Fruit fly (Drosophila melanogaster) whole organism, embryonic: ENCODE data around the gene ago.

ENCODE experiments used
- Ada2b ChIP-seq: fragments of 200-800 bp; sonication (Bioruptor generic); IDR thresholded peaks from 2 replicates; pipeline ENCODE4 v1.3.6; 2022; ENCODE audit warnings: missing biosample characterization, missing genetic modification characterization
- CG10366 ChIP-seq: fragments of 200-800 bp; sonication (Bioruptor generic); IDR thresholded peaks from 2 replicates; pipeline ENCODE4 v1.3.6; 2022; ENCODE audit warnings: missing biosample characterization, missing genetic modification characterization
- CG10959 ChIP-seq: fragments of 200-800 bp; sonication (Bioruptor generic); IDR thresholded peaks from 2 replicates; pipeline ENCODE4 v1.3.6; 2022; ENCODE audit warnings: missing biosample characterization, missing genetic modification characterization
- CG11504 ChIP-seq: fragments of 200-800 bp; sonication (Bioruptor generic); optimal IDR thresholded peaks from 3 replicates; lab custom pipeline; 2019; ENCODE audit warnings: missing biosample characterization, mild to moderate bottlenecking, missing genetic modification characterization, moderate library complexity
- CG12391 ChIP-seq: fragments of 200-800 bp; sonication (Bioruptor generic); optimal IDR thresholded peaks from 3 replicates; lab custom pipeline; 2018; ENCODE audit warnings: missing biosample characterization, mild to moderate bottlenecking, missing genetic modification characterization, moderate library complexity
- CG13287 ChIP-seq: fragments of 200-800 bp; sonication (Bioruptor generic); IDR thresholded peaks from 2 replicates; pipeline ENCODE4 v1.3.6; 2022; ENCODE audit warnings: missing biosample characterization, missing genetic modification characterization; ENCODE audit not compliant: partially characterized antibody
- CG13296 ChIP-seq: fragments of 200-800 bp; sonication (Bioruptor generic); optimal IDR thresholded peaks from 3 replicates; lab custom pipeline; 2018; ENCODE audit warnings: missing biosample characterization, mild to moderate bottlenecking, missing genetic modification characterization
- CG1602 ChIP-seq: fragments of 200-800 bp; sonication (Bioruptor generic); optimal IDR thresholded peaks from 3 replicates; lab custom pipeline; 2016; ENCODE audit warnings: missing biosample characterization, missing genetic modification characterization
- CG16863 ChIP-seq: fragments of 200-800 bp; sonication (Bioruptor generic); optimal IDR thresholded peaks from 3 replicates; lab custom pipeline; 2016; ENCODE audit warnings: missing biosample characterization, missing genetic modification characterization
- CG17829 ChIP-seq: fragments of 200-800 bp; optimal IDR thresholded peaks from 2 replicates; lab custom pipeline; 2019; ENCODE audit warnings: missing biosample characterization, mild to moderate bottlenecking, missing genetic modification characterization, moderate library complexity
- CG18476 ChIP-seq: fragments of 200-800 bp; sonication (Bioruptor generic); optimal IDR thresholded peaks from 2 replicates; lab custom pipeline; 2016; ENCODE audit warnings: missing biosample characterization, mild to moderate bottlenecking, missing genetic modification characterization
- CG3065 ChIP-seq: fragments of 200-800 bp; sonication (Bioruptor generic); optimal IDR thresholded peaks from 2 replicates; lab custom pipeline; 2016; ENCODE audit warnings: missing biosample characterization, missing genetic modification characterization
- CG32772 ChIP-seq: fragments of 200-800 bp; sonication (Bioruptor generic); IDR thresholded peaks from 2 replicates; pipeline ENCODE4 v1.3.6; 2022; ENCODE audit warnings: missing biosample characterization, missing genetic modification characterization
- CG3407 ChIP-seq: fragments of 200-800 bp; sonication (Bioruptor generic); optimal IDR thresholded peaks from 2 replicates; lab custom pipeline; 2018; ENCODE audit warnings: missing biosample characterization, mild to moderate bottlenecking, missing genetic modification characterization
- CG4328 ChIP-seq: fragments of 200-800 bp; sonication (Bioruptor generic); optimal IDR thresholded peaks from 3 replicates; lab custom pipeline; 2017; ENCODE audit warnings: missing biosample characterization, missing genetic modification reagents, missing genetic modification characterization
- CG4404 ChIP-seq: fragments of 200-800 bp; sonication (Bioruptor generic); IDR thresholded peaks from 2 replicates; pipeline ENCODE4 v1.3.6; 2022; ENCODE audit warnings: missing biosample characterization, missing genetic modification characterization
- CG4424 ChIP-seq: fragments of 200-800 bp; sonication (Bioruptor generic); optimal IDR thresholded peaks from 3 replicates; lab custom pipeline; 2016; ENCODE audit warnings: missing biosample characterization, missing genetic modification characterization
- CG6791 ChIP-seq: fragments of 200-800 bp; sonication (Bioruptor generic); IDR thresholded peaks from 3 replicates; pipeline ENCODE4 v1.3.6; 2022; ENCODE audit warnings: missing biosample characterization, missing genetic modification characterization; ENCODE audit not compliant: partially characterized antibody
- CG6813 ChIP-seq: fragments of 200-800 bp; sonication (Bioruptor generic); optimal IDR thresholded peaks from 2 replicates; lab custom pipeline; 2017; ENCODE audit warnings: missing biosample characterization, missing genetic modification characterization, mild to moderate bottlenecking, moderate library complexity, missing genetic modification reagents
- CG7556 ChIP-seq: fragments of 200-800 bp; sonication (Bioruptor generic); optimal IDR thresholded peaks from 2 replicates; lab custom pipeline; 2017; ENCODE audit warnings: missing biosample characterization, mild to moderate bottlenecking, missing genetic modification characterization
- CG9215 ChIP-seq: fragments of 200-800 bp; sonication (Bioruptor generic); IDR thresholded peaks from 2 replicates; pipeline ENCODE4 v1.3.6; 2022; ENCODE audit warnings: missing biosample characterization, missing genetic modification characterization
- CHES-1-like ChIP-seq: fragments of 200-800 bp; sonication (Bioruptor generic); optimal IDR thresholded peaks from 2 replicates; lab custom pipeline; 2016; ENCODE audit warnings: missing biosample characterization, missing genetic modification characterization
- D ChIP-seq, 2 experiments: fragments of 200-800 bp in 1 of 2; fragments of >200 bp in 1 of 2; sonication (Bioruptor generic) in 1 of 2; optimal IDR thresholded peaks; 2 replicates in 1 of 2; 3 replicates in 1 of 2; lab custom pipeline; 2017; ENCODE audit warnings: mild to moderate bottlenecking in 1 of 2, missing biosample characterization in 1 of 2, missing genetic modification characterization in 1 of 2, missing genetic modification reagents in 1 of 2
- E2f1 ChIP-seq: fragments of 200-800 bp; sonication (Bioruptor generic); IDR thresholded peaks from 2 replicates; pipeline ENCODE4 v1.3.6; 2022; ENCODE audit warnings: missing biosample characterization, missing genetic modification characterization
- Fer2 ChIP-seq: fragments of 200-800 bp; sonication (Bioruptor generic); optimal IDR thresholded peaks from 2 replicates; lab custom pipeline; 2018; ENCODE audit warnings: missing biosample characterization, mild to moderate bottlenecking, missing genetic modification characterization, moderate library complexity
- Fer3 ChIP-seq: fragments of 200-800 bp; sonication (Bioruptor generic); optimal IDR thresholded peaks from 2 replicates; lab custom pipeline; 2018; ENCODE audit warnings: missing biosample characterization, mild to moderate bottlenecking, missing genetic modification characterization, moderate library complexity
- GATAe ChIP-seq: fragments of 200-800 bp; sonication (Bioruptor generic); conservative IDR thresholded peaks from 2 replicates; pipeline ENCODE4 v1.3.6; 2022; ENCODE audit warnings: missing biosample characterization, missing genetic modification characterization
- H15 ChIP-seq: fragments of 200-800 bp; sonication (Bioruptor generic); IDR thresholded peaks from 3 replicates; pipeline ENCODE4 v1.3.6; 2022; ENCODE audit warnings: missing biosample characterization, missing genetic modification characterization
- Hmr ChIP-seq: fragments of 200-800 bp; sonication (Bioruptor generic); optimal IDR thresholded peaks from 3 replicates; lab custom pipeline; 2017; ENCODE audit warnings: mild to moderate bottlenecking, missing biosample characterization, missing genetic modification reagents, missing genetic modification characterization
- Lim3 ChIP-seq: fragments of 200-800 bp; sonication (Bioruptor generic); IDR thresholded peaks from 2 replicates; pipeline ENCODE4 v1.3.6; 2022; ENCODE audit warnings: missing biosample characterization, missing genetic modification characterization
- MESR4 ChIP-seq: fragments of 200-800 bp; sonication (Bioruptor generic); optimal IDR thresholded peaks from 2 replicates; lab custom pipeline; 2018; ENCODE audit warnings: missing biosample characterization, mild to moderate bottlenecking, missing genetic modification characterization, moderate library complexity
- MTF-1 ChIP-seq: fragments of 200-800 bp; sonication (Bioruptor generic); optimal IDR thresholded peaks from 2 replicates; lab custom pipeline; 2018; ENCODE audit warnings: missing biosample characterization, mild to moderate bottlenecking, missing genetic modification characterization, borderline replicate concordance
- Nf-YA ChIP-seq: fragments of 200-800 bp; sonication (Bioruptor generic); IDR thresholded peaks from 2 replicates; pipeline ENCODE4 v1.3.6; 2022; ENCODE audit warnings: missing biosample characterization, missing genetic modification characterization
- Ptx1 ChIP-seq: fragments of 200-800 bp; sonication (Bioruptor generic); IDR thresholded peaks from 2 replicates; pipeline ENCODE4 v1.3.6; 2022; ENCODE audit warnings: missing biosample characterization, missing genetic modification characterization
- Ravus ChIP-seq: fragments of 200-800 bp; sonication (Bioruptor generic); IDR thresholded peaks from 2 replicates; pipeline ENCODE4 v1.3.6; 2022; ENCODE audit warnings: missing biosample characterization, missing genetic modification characterization
- Scr ChIP-seq: fragments of 200-800 bp; sonication (Bioruptor generic); IDR thresholded peaks from 2 replicates; pipeline ENCODE4 v1.3.6; 2022; ENCODE audit warnings: missing biosample characterization, missing genetic modification characterization; ENCODE audit not compliant: partially characterized antibody
- Taf1 ChIP-seq: fragments of 200-800 bp; sonication (Bioruptor generic); IDR thresholded peaks from 2 replicates; pipeline ENCODE4 v1.3.6; 2022; ENCODE audit warnings: missing biosample characterization, missing genetic modification characterization
- ase ChIP-seq: fragments of 200-800 bp; sonication (Bioruptor generic); IDR thresholded peaks from 3 replicates; pipeline ENCODE4 v1.3.6; 2022; ENCODE audit warnings: missing biosample characterization, missing genetic modification characterization
- cg ChIP-seq: fragments of 200-800 bp; sonication (Bioruptor generic); optimal IDR thresholded peaks from 3 replicates; lab custom pipeline; 2019; ENCODE audit warnings: missing biosample characterization, mild to moderate bottlenecking, missing genetic modification characterization, moderate library complexity
- danr ChIP-seq: fragments of 200-800 bp; sonication (Bioruptor generic); IDR thresholded peaks from 2 replicates; pipeline ENCODE4 v1.3.6; 2022; ENCODE audit warnings: missing biosample characterization, missing genetic modification characterization
- fu2 ChIP-seq: fragments of 200-800 bp; sonication (Bioruptor generic); optimal IDR thresholded peaks from 2 replicates; lab custom pipeline; 2016; ENCODE audit warnings: missing biosample characterization, missing genetic modification characterization
- hbn ChIP-seq: fragments of 200-800 bp; sonication (Bioruptor generic); IDR thresholded peaks from 2 replicates; pipeline ENCODE4 v1.3.6; 2022; ENCODE audit warnings: missing biosample characterization, missing genetic modification characterization; ENCODE audit not compliant: partially characterized antibody
- klu ChIP-seq: fragments of 200-800 bp; sonication (Bioruptor generic); IDR thresholded peaks from 2 replicates; pipeline ENCODE4 v1.3.6; 2022; ENCODE audit warnings: missing biosample characterization, missing genetic modification characterization
- nau ChIP-seq: fragments of 200-800 bp; sonication (Bioruptor generic); optimal IDR thresholded peaks from 3 replicates; lab custom pipeline; 2017; ENCODE audit warnings: missing biosample characterization, mild to moderate bottlenecking, missing genetic modification characterization, missing genetic modification reagents
- sna ChIP-seq: fragments of 200-800 bp; sonication (Bioruptor generic); IDR thresholded peaks from 2 replicates; pipeline ENCODE4 v1.3.6; 2022; ENCODE audit warnings: missing biosample characterization, missing genetic modification characterization; ENCODE audit not compliant: partially characterized antibody
- sug ChIP-seq: fragments of 200-800 bp; optimal IDR thresholded peaks from 2 replicates; lab custom pipeline; 2019; ENCODE audit warnings: missing biosample characterization, mild to moderate bottlenecking, missing genetic modification characterization, moderate library complexity
- ttk ChIP-seq: fragments of 200-800 bp; sonication (Bioruptor generic); IDR thresholded peaks from 2 replicates; pipeline ENCODE4 v2.1.2; 2022; ENCODE audit warnings: missing biosample characterization, missing genetic modification characterization
- twi ChIP-seq: fragments of 200-800 bp; optimal IDR thresholded peaks from 2 replicates; lab custom pipeline; 2019; ENCODE audit warnings: missing biosample characterization, mild to moderate bottlenecking, missing genetic modification characterization, moderate library complexity
- usp ChIP-seq: fragments of >200 bp; optimal IDR thresholded peaks from 2 replicates; lab custom pipeline; 2017; ENCODE audit warnings: missing biosample characterization, missing genetic modification characterization
- zf30C ChIP-seq: fragments of 200-800 bp; sonication (Bioruptor generic); optimal IDR thresholded peaks from 3 replicates; lab custom pipeline; 2018; ENCODE audit warnings: missing biosample characterization, mild to moderate bottlenecking, missing genetic modification characterization

Gene ago

DNA sequence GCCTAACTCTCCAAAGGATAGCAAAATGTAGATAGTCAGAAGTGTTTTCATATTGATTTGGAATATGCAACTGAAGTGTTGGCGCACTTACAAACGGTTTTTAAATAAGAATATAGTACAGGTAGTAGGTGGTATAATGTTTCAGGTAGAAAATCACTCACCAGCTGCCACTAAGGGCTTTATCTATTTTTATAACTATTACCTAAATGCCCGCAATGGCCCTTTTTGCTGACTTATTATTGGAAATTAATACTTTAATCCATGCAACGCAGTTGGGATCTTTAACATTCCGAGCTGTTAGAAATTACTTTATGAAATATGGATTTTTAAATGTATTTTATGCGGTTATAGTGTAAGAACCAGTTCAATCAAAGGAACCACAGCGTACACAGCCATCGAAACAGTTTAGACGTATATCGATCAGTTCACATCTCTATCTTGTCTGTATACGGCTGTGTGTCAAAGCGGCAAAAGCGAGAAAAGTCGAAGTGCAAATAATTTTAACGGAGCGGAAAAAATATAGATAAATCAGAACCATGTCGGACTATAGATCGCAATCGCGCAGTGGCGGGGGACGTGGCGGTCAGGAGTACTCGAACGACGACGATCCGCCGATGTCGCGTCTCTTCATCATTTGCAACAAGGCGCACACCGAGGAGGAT is 29.5 kb upstream of the ago start, which contains the start of the genes srw and CG1316 (continued):
- TF ChIP-seq CG4404 (GFP tag; lab: Robert Waterston, UW) (no peak), CG10366 (GFP tag; lab: Robert Waterston, UW) (no peak), CG1602 (GFP tag; lab: Kevin White, UChicago) (no peak), CHES-1-like (GFP tag; lab: Kevin White, UChicago) (no peak), cg (GFP tag; lab: Kevin White, UChicago) (no peak), klu (GFP tag; lab: Robert Waterston, UW) (no peak), CG6791 (peak; percentile 8; the same call in 1 of the 3 replicates), Taf1 (GFP tag; lab: Robert Waterston, UW) (no peak), CG9215 (GFP tag; lab: Robert Waterston, UW) (no peak), danr (GFP tag; lab: Robert Waterston, UW) (no peak), Fer2 (tag; lab: Kevin White, UChicago) (no peak), CG12391 (tag; lab: Kevin White, UChicago) (no peak), Lim3 (no peak), ttk (GFP tag; lab: Robert Waterston, UW) (no peak), MTF-1 (GFP tag; lab: Kevin White, UChicago) (no peak), twi (tag; lab: Kevin White, UChicago) (no peak), hbn (no peak), CG6813 (GFP tag; lab: Kevin White, UChicago) (no peak), usp (GFP tag; lab: Kevin White, UChicago) (no peak), CG4328 (no peak), CG13287 (GFP tag; lab: Robert Waterston, UW) (peak; percentile 49), CG18476 (GFP tag; lab: Kevin White, UChicago) (no peak), CG3407 (GFP tag; lab: Kevin White, UChicago) (no peak), fu2 (no peak), CG17829 (tag; lab: Kevin White, UChicago) (peak; percentile 21), Nf-YA (GFP tag; lab: Robert Waterston, UW) (no peak), E2f1 (GFP tag; lab: Robert Waterston, UW) (no peak), H15 (no peak), nau (GFP tag; lab: Kevin White, UChicago) (no peak), CG4424 (GFP tag; lab: Kevin White, UChicago) (no peak), Fer3 (no peak), Ada2b (GFP tag; lab: Robert Waterston, UW) (no peak), CG7556 (no peak), Ptx1 (GFP tag; lab: Robert Waterston, UW) (no peak), CG32772 (GFP tag; lab: Robert Waterston, UW) (no peak), sug (tag; lab: Kevin White, UChicago) (peak; percentile 23), Scr (GFP tag; lab: Robert Waterston, UW) (peak; percentile 47), Hmr (GFP tag; lab: Kevin White, UChicago) (no peak), D (optimal IDR thresholded peaks at IDR 0.05; lab: Kevin White, UChicago) (no peak), D (GFP tag; optimal IDR thresholded peaks at IDR 0.05; lab: Kevin White, UChicago) (no peak), CG10959 (GFP tag; lab: Robert Waterston, UW) (no peak), CG11504 (tag; lab: Kevin White, UChicago) (no peak), sna (no peak), GATAe (GFP tag; lab: Robert Waterston, UW) (no peak), CG13296 (no peak), MESR4 (GFP tag; lab: Kevin White, UChicago) (peak; percentile 95), CG3065 (no peak), Ravus (no peak), ase (no peak), zf30C (GFP tag; lab: Kevin White, UChicago) (no peak), CG16863 (GFP tag; lab: Kevin White, UChicago) (no peak)
